Worm (Caenorhabditis elegans) whole organism, midembryonic: ENCODE data around the gene F42C5.6.

ENCODE experiments used
- T22C8.4 ChIP-seq: fragments of 200-800 bp; sonication (Bioruptor generic); IDR thresholded peaks from 2 replicates; pipeline ENCODE4 v1.3.6; 2022; ENCODE audit warnings: missing genetic modification characterization, missing compliant biosample characterization
- cog-1 ChIP-seq: sonication (generic microtip); optimal IDR thresholded peaks from 2 replicates; lab custom pipeline; 2016; ENCODE audit warnings: missing genetic modification characterization, missing compliant biosample characterization
- flt-1 ChIP-seq: fragments of 200-800 bp; sonication (Bioruptor generic); IDR thresholded peaks from 2 replicates; pipeline ENCODE4 v1.3.6; 2022; ENCODE audit warnings: missing genetic modification characterization, missing compliant biosample characterization
- klf-2 ChIP-seq: fragments of 200-800 bp; sonication (Bioruptor generic); conservative IDR thresholded peaks from 2 replicates; pipeline ENCODE4 v1.3.6; 2022; ENCODE audit warnings: missing genetic modification reagents, missing genetic modification characterization, missing compliant biosample characterization
- med-1 ChIP-seq: sonication (generic microtip); optimal IDR thresholded peaks from 2 replicates; lab custom pipeline; 2017; ENCODE audit warnings: missing genetic modification characterization, mild to moderate bottlenecking, missing compliant biosample characterization, antibody characterized with exemption, missing genetic modification reagents; ENCODE audit not compliant: insufficient read depth
- ref-1 ChIP-seq: fragments of 200-800 bp; sonication (Bioruptor generic); conservative IDR thresholded peaks from 2 replicates; pipeline ENCODE4 v1.3.6; 2022; ENCODE audit warnings: missing genetic modification reagents, missing genetic modification characterization, missing compliant biosample characterization
- tab-1 ChIP-seq: fragments of 200-800 bp; sonication (Bioruptor generic); IDR thresholded peaks from 2 replicates; pipeline ENCODE4 v1.3.6; 2022; ENCODE audit warnings: missing genetic modification characterization, missing compliant biosample characterization
- ztf-23 ChIP-seq: fragments of 200-800 bp; sonication (Bioruptor generic); IDR thresholded peaks from 2 replicates; pipeline ENCODE4 v1.3.6; 2022; ENCODE audit warnings: missing genetic modification reagents, missing genetic modification characterization, missing compliant biosample characterization
- ztf-29 ChIP-seq: fragments of 200-800 bp; sonication (Bioruptor generic); IDR thresholded peaks from 2 replicates; pipeline ENCODE4 v1.3.6; 2022; ENCODE audit warnings: missing genetic modification reagents, missing genetic modification characterization, missing compliant biosample characterization

The F42C5.6 gene

ce11 chrIV:7312620-7313194, 3.8 kb upstream of the F42C5.6 start:
- TF ChIP-seq cog-1 = no peak
- no peak for TF ChIP-seq ztf-29 (GFP tag; lab: Robert Waterston, UW)
- no peak for TF ChIP-seq T22C8.4 (GFP tag; lab: Robert Waterston, UW)
- TF ChIP-seq med-1 (GFP tag; lab: Kevin White, UChicago) = no peak
- no peak for TF ChIP-seq ztf-23
- no peak for TF ChIP-seq tab-1 (GFP tag; lab: Robert Waterston, UW)
- no peak for TF ChIP-seq ref-1 (GFP tag; lab: Robert Waterston, UW)
- no peak for TF ChIP-seq flt-1 (GFP tag; lab: Robert Waterston, UW)
- TF ChIP-seq klf-2 (GFP tag; lab: Robert Waterston, UW) = no peak

- no peak for TF ChIP-seq ref-1 (GFP tag; lab: Robert Waterston, UW)
- TF ChIP-seq T22C8.4 (GFP tag; lab: Robert Waterston, UW) = no peak
- no peak for TF ChIP-seq klf-2 (GFP tag; lab: Robert Waterston, UW)
- no peak for TF ChIP-seq ztf-29 (GFP tag; lab: Robert Waterston, UW)
- TF ChIP-seq flt-1 (GFP tag; lab: Robert Waterston, UW) = no peak
- no peak for TF ChIP-seq ztf-23
- no peak for TF ChIP-seq tab-1 (GFP tag; lab: Robert Waterston, UW)
- TF ChIP-seq med-1 (GFP tag; lab: Kevin White, UChicago) = no peak
- no peak for TF ChIP-seq cog-1
Observed at ce11 chrIV:7310842-7311241, 2.0 kb upstream of the F42C5.6 start.

ce11 chrIV:7310410-7310809, 1.5 kb upstream of the F42C5.6 start, which contains the start of gene grl-4:
Gene grl-4, minus strand, starts transcription at chrIV:7310760.
- TF ChIP-seq ztf-23 = no peak
- no peak for TF ChIP-seq tab-1 (GFP tag; lab: Robert Waterston, UW)
- no peak for TF ChIP-seq cog-1
- TF ChIP-seq ztf-29 (GFP tag; lab: Robert Waterston, UW) = no peak
- TF ChIP-seq flt-1 (GFP tag; lab: Robert Waterston, UW) = no peak
- no peak for TF ChIP-seq med-1 (GFP tag; lab: Kevin White, UChicago)
- no peak for TF ChIP-seq klf-2 (GFP tag; lab: Robert Waterston, UW)
- no peak for TF ChIP-seq T22C8.4 (GFP tag; lab: Robert Waterston, UW)
- no peak for TF ChIP-seq ref-1 (GFP tag; lab: Robert Waterston, UW)

- TF ChIP-seq T22C8.4 (GFP tag; lab: Robert Waterston, UW) = no peak
- TF ChIP-seq ref-1 (GFP tag; lab: Robert Waterston, UW) = no peak
- no peak for TF ChIP-seq ztf-29 (GFP tag; lab: Robert Waterston, UW)
- no peak for TF ChIP-seq flt-1 (GFP tag; lab: Robert Waterston, UW)
- no peak for TF ChIP-seq klf-2 (GFP tag; lab: Robert Waterston, UW)
- TF ChIP-seq tab-1 (GFP tag; lab: Robert Waterston, UW) = no peak
- TF ChIP-seq cog-1 = no peak
- TF ChIP-seq ztf-23 = no peak
- no peak for TF ChIP-seq med-1 (GFP tag; lab: Kevin White, UChicago)
Observed at ce11 chrIV:7309678-7310077, 804 bp upstream of the F42C5.6 start.

- TF ChIP-seq T22C8.4 (GFP tag; lab: Robert Waterston, UW) = no peak
- TF ChIP-seq ref-1 (GFP tag; lab: Robert Waterston, UW) = no peak
- no peak for TF ChIP-seq flt-1 (GFP tag; lab: Robert Waterston, UW)
- no peak for TF ChIP-seq med-1 (GFP tag; lab: Kevin White, UChicago)
- no peak for TF ChIP-seq klf-2 (GFP tag; lab: Robert Waterston, UW)
- no peak for TF ChIP-seq cog-1
- TF ChIP-seq tab-1 (GFP tag; lab: Robert Waterston, UW) = no peak
- TF ChIP-seq ztf-23 = no peak
Observed at ce11 chrIV:7305325-7305724, 3.5 kb downstream of the F42C5.6 start, which contains the start of gene npr-27. Gene npr-27, plus strand, starts transcription at chrIV:7305625.

- TF ChIP-seq T22C8.4 (GFP tag; lab: Robert Waterston, UW) (no peak), ztf-23 (no peak), ref-1 (GFP tag; lab: Robert Waterston, UW) (no peak), klf-2 (GFP tag; lab: Robert Waterston, UW) (no peak), flt-1 (GFP tag; lab: Robert Waterston, UW) (no peak), ztf-29 (GFP tag; lab: Robert Waterston, UW) (no peak), med-1 (GFP tag; lab: Kevin White, UChicago) (no peak), cog-1 (no peak), tab-1 (GFP tag; lab: Robert Waterston, UW) (no peak)
Observed at ce11 chrIV:7301481-7301880, 7.4 kb downstream of the F42C5.6 start.

ce11 chrIV:7294121-7294520, 14.8 kb downstream of the F42C5.6 start, which contains the start of gene F42C5.5:
Gene F42C5.5, minus strand, starts transcription at chrIV:7294221.
- TF ChIP-seq ztf-29 (GFP tag; lab: Robert Waterston, UW) (no peak), tab-1 (GFP tag; lab: Robert Waterston, UW) (no peak), med-1 (GFP tag; lab: Kevin White, UChicago) (no peak), klf-2 (GFP tag; lab: Robert Waterston, UW) (no peak), cog-1 (no peak), ref-1 (GFP tag; lab: Robert Waterston, UW) (no peak), ztf-23 (no peak), flt-1 (GFP tag; lab: Robert Waterston, UW) (no peak), T22C8.4 (GFP tag; lab: Robert Waterston, UW) (no peak)

- TF ChIP-seq T22C8.4 (GFP tag; lab: Robert Waterston, UW) = no peak
- TF ChIP-seq klf-2 (GFP tag; lab: Robert Waterston, UW) = no peak
- TF ChIP-seq tab-1 (GFP tag; lab: Robert Waterston, UW) = no peak
- TF ChIP-seq med-1 (GFP tag; lab: Kevin White, UChicago) = no peak
- no peak for TF ChIP-seq flt-1 (GFP tag; lab: Robert Waterston, UW)
- no peak for TF ChIP-seq cog-1
- TF ChIP-seq ztf-23 = no peak
- TF ChIP-seq ref-1 (GFP tag; lab: Robert Waterston, UW) = no peak
- TF ChIP-seq ztf-29 (GFP tag; lab: Robert Waterston, UW) = no peak
Observed at ce11 chrIV:7291957-7292356, 16.9 kb downstream of the F42C5.6 start, which contains the start of gene F42C5.4. Gene F42C5.4, minus strand, starts transcription at chrIV:7292127.

- TF ChIP-seq ztf-29 (GFP tag; lab: Robert Waterston, UW) (no peak), klf-2 (GFP tag; lab: Robert Waterston, UW) (no peak), tab-1 (GFP tag; lab: Robert Waterston, UW) (no peak), flt-1 (GFP tag; lab: Robert Waterston, UW) (no peak), med-1 (GFP tag; lab: Kevin White, UChicago) (no peak), ztf-23 (no peak)
Observed at ce11 chrIV:7291066-7291465, 17.8 kb downstream of the F42C5.6 start.
